Worm (Caenorhabditis elegans) whole organism, midembryonic: ENCODE results near the gene rsp-8.

ENCODE experiments used
- cog-1 ChIP-seq: sonication (generic microtip); optimal IDR thresholded peaks from 2 replicates; lab custom pipeline; 2016; ENCODE audit warnings: missing genetic modification characterization, missing compliant biosample characterization
- flt-1 ChIP-seq: fragments of 200-800 bp; sonication (Bioruptor generic); IDR thresholded peaks from 2 replicates; pipeline ENCODE4 v1.3.6; 2022; ENCODE audit warnings: missing genetic modification characterization, missing compliant biosample characterization
- klf-2 ChIP-seq: fragments of 200-800 bp; sonication (Bioruptor generic); conservative IDR thresholded peaks from 2 replicates; pipeline ENCODE4 v1.3.6; 2022; ENCODE audit warnings: missing genetic modification reagents, missing genetic modification characterization, missing compliant biosample characterization
- ref-1 ChIP-seq: fragments of 200-800 bp; sonication (Bioruptor generic); conservative IDR thresholded peaks from 2 replicates; pipeline ENCODE4 v1.3.6; 2022; ENCODE audit warnings: missing genetic modification reagents, missing genetic modification characterization, missing compliant biosample characterization
- tab-1 ChIP-seq: fragments of 200-800 bp; sonication (Bioruptor generic); IDR thresholded peaks from 2 replicates; pipeline ENCODE4 v1.3.6; 2022; ENCODE audit warnings: missing genetic modification characterization, missing compliant biosample characterization
- ztf-29 ChIP-seq: fragments of 200-800 bp; sonication (Bioruptor generic); IDR thresholded peaks from 2 replicates; pipeline ENCODE4 v1.3.6; 2022; ENCODE audit warnings: missing genetic modification reagents, missing genetic modification characterization, missing compliant biosample characterization

ce11 chrIII:11811839-11812238, 14.4 kb upstream of the rsp-8 start:
- no peak for TF ChIP-seq ztf-29 (GFP tag; lab: Robert Waterston, UW)
- TF ChIP-seq flt-1 (GFP tag; lab: Robert Waterston, UW) = no peak
- no peak for TF ChIP-seq cog-1
- no peak for TF ChIP-seq klf-2 (GFP tag; lab: Robert Waterston, UW)
- TF ChIP-seq tab-1 (GFP tag; lab: Robert Waterston, UW) = no peak
- no peak for TF ChIP-seq ref-1 (GFP tag; lab: Robert Waterston, UW)
